Worm (Caenorhabditis elegans): ENCODE results near the gene itsn-1.

- TF ChIP-seq Y53F4B.3 (GFP tag; IDR thresholded peaks at IDR 0.05) (no peak), hlh-26 (GFP tag; conservative IDR thresholded peaks at IDR 0.05) (no peak)
Observed at ce11 chrIV:17150871-17151270, 31.4 kb downstream of the itsn-1 start, which contains the start of gene Y116A8C.40.
